Fruit fly (Drosophila melanogaster) whole organism, embryonic: Measurements from ENCODE around the gene CG3764.

Experiments
- Blimp-1 ChIP-seq: fragments of 200-800 bp; sonication (Bioruptor generic); optimal IDR thresholded peaks from 3 replicates; lab custom pipeline; 2018; ENCODE audit warnings: missing biosample characterization, missing genetic modification characterization, mild to moderate bottlenecking, moderate library complexity, missing genetic modification reagents
- CG10543 ChIP-seq: fragments of 200-800 bp; sonication (Bioruptor generic); optimal IDR thresholded peaks from 3 replicates; lab custom pipeline; 2017; ENCODE audit warnings: missing biosample characterization, mild to moderate bottlenecking, missing genetic modification characterization, moderate library complexity
- CG11695 ChIP-seq: fragments of 200-800 bp; sonication (Bioruptor generic); IDR thresholded peaks from 3 replicates; pipeline ENCODE4 v1.3.6; 2022; ENCODE audit warnings: missing biosample characterization, missing genetic modification characterization
- CG13287 ChIP-seq: fragments of 200-800 bp; sonication (Bioruptor generic); IDR thresholded peaks from 2 replicates; pipeline ENCODE4 v1.3.6; 2022; ENCODE audit warnings: missing biosample characterization, missing genetic modification characterization; ENCODE audit not compliant: partially characterized antibody
- CG14860 ChIP-seq: fragments of 200-800 bp; sonication (Bioruptor generic); IDR thresholded peaks from 3 replicates; pipeline ENCODE4 v1.3.6; 2022; ENCODE audit warnings: missing biosample characterization, missing genetic modification characterization; ENCODE audit not compliant: partially characterized antibody
- CG1647 ChIP-seq: fragments of 200-800 bp; sonication (Bioruptor generic); optimal IDR thresholded peaks from 3 replicates; lab custom pipeline; 2016; ENCODE audit warnings: missing biosample characterization, missing genetic modification characterization
- CG17568 ChIP-seq: fragments of 200-800 bp; sonication (Bioruptor generic); optimal IDR thresholded peaks from 2 replicates; lab custom pipeline; 2018; ENCODE audit warnings: missing biosample characterization, mild to moderate bottlenecking, missing genetic modification characterization, moderate library complexity
- CG1792 ChIP-seq: fragments of 200-800 bp; sonication (Bioruptor generic); optimal IDR thresholded peaks from 2 replicates; lab custom pipeline; 2016; ENCODE audit warnings: missing biosample characterization, missing genetic modification characterization
- CG32767 ChIP-seq: fragments of 200-800 bp; sonication (Bioruptor generic); IDR thresholded peaks from 2 replicates; pipeline ENCODE4 v1.3.6; 2022; ENCODE audit warnings: missing biosample characterization, missing genetic modification characterization
- CG33213 ChIP-seq: fragments of 200-800 bp; sonication (Bioruptor generic); optimal IDR thresholded peaks from 3 replicates; lab custom pipeline; 2016; ENCODE audit warnings: missing biosample characterization, missing genetic modification characterization
- CG34224 ChIP-seq: fragments of 200-800 bp; sonication (Bioruptor generic); IDR thresholded peaks from 3 replicates; pipeline ENCODE4 v1.3.6; 2022; ENCODE audit warnings: missing biosample characterization, missing genetic modification characterization; ENCODE audit not compliant: partially characterized antibody
- CG34376 ChIP-seq: fragments of 200-800 bp; sonication (Bioruptor generic); optimal IDR thresholded peaks from 2 replicates; lab custom pipeline; 2018; ENCODE audit warnings: missing biosample characterization, mild to moderate bottlenecking, missing genetic modification characterization
- CG34422 ChIP-seq: fragments of 200-800 bp; sonication (Bioruptor generic); IDR thresholded peaks from 3 replicates; pipeline ENCODE4 v1.3.6; 2022; ENCODE audit warnings: missing biosample characterization, missing genetic modification characterization
- CG6272 ChIP-seq: fragments of 200-800 bp; sonication (Bioruptor generic); IDR thresholded peaks from 2 replicates; pipeline ENCODE4 v1.3.6; 2022; ENCODE audit warnings: missing biosample characterization, missing genetic modification characterization
- CG7963 ChIP-seq: fragments of 200-800 bp; sonication (Bioruptor generic); IDR thresholded peaks from 3 replicates; pipeline ENCODE4 v1.3.6; 2022; ENCODE audit warnings: missing biosample characterization, missing genetic modification characterization; ENCODE audit not compliant: partially characterized antibody
- CrebB ChIP-seq: fragments of 200-800 bp; sonication (Bioruptor generic); optimal IDR thresholded peaks from 3 replicates; lab custom pipeline; 2018; ENCODE audit warnings: missing biosample characterization, mild to moderate bottlenecking, missing genetic modification characterization
- Deaf1 ChIP-seq: fragments of 200-800 bp; optimal IDR thresholded peaks from 3 replicates; lab custom pipeline; 2019; ENCODE audit warnings: missing biosample characterization, mild to moderate bottlenecking, missing genetic modification characterization, moderate library complexity
- Dll ChIP-seq: fragments of 200-800 bp; sonication (Bioruptor generic); IDR thresholded peaks from 4 replicates; pipeline ENCODE4 v1.3.6; 2022; ENCODE audit warnings: missing biosample characterization, missing genetic modification characterization; ENCODE audit not compliant: partially characterized antibody
- Doc2 ChIP-seq: fragments of 200-800 bp; sonication (Bioruptor generic); IDR thresholded peaks from 2 replicates; pipeline ENCODE4 v1.3.6; 2022; ENCODE audit warnings: missing biosample characterization, missing genetic modification characterization
- E2f2 ChIP-seq: fragments of 200-800 bp; sonication (Bioruptor generic); IDR thresholded peaks from 2 replicates; pipeline ENCODE4 v1.3.6; 2022; ENCODE audit warnings: missing biosample characterization, missing genetic modification characterization
- HLH4C ChIP-seq: fragments of 200-800 bp; sonication (Bioruptor generic); IDR thresholded peaks from 3 replicates; pipeline ENCODE4 v1.3.6; 2022; ENCODE audit warnings: missing biosample characterization, missing genetic modification characterization; ENCODE audit not compliant: partially characterized antibody
- Kr ChIP-seq: fragments of 200-800 bp; sonication (Bioruptor generic); optimal IDR thresholded peaks from 2 replicates; lab custom pipeline; 2017; ENCODE audit warnings: missing biosample characterization, mild to moderate bottlenecking, missing genetic modification characterization
- MTF-1 ChIP-seq: fragments of 200-800 bp; sonication (Bioruptor generic); optimal IDR thresholded peaks from 2 replicates; lab custom pipeline; 2018; ENCODE audit warnings: missing biosample characterization, mild to moderate bottlenecking, missing genetic modification characterization, borderline replicate concordance
- Med ChIP-seq: fragments of 200-800 bp; sonication (Bioruptor generic); peaks from one replicate; lab custom pipeline; 2016; ENCODE audit warnings: missing biosample characterization, missing genetic modification characterization, mild to moderate bottlenecking, inconsistent platforms, moderate library complexity
- Meics ChIP-seq: fragments of 200-800 bp; sonication (Bioruptor generic); optimal IDR thresholded peaks from 2 replicates; lab custom pipeline; 2017; ENCODE audit warnings: missing biosample characterization, mild to moderate bottlenecking, missing genetic modification characterization
- NC2α ChIP-seq: fragments of 200-800 bp; sonication (Bioruptor generic); optimal IDR thresholded peaks from 2 replicates; lab custom pipeline; 2016; ENCODE audit warnings: missing biosample characterization, missing genetic modification characterization
- Rfx ChIP-seq: fragments of 200-800 bp; sonication (Bioruptor generic); IDR thresholded peaks from 2 replicates; pipeline ENCODE4 v1.3.6; 2022; ENCODE audit warnings: missing biosample characterization, missing genetic modification characterization
- Scr ChIP-seq: fragments of 200-800 bp; sonication (Bioruptor generic); IDR thresholded peaks from 2 replicates; pipeline ENCODE4 v1.3.6; 2022; ENCODE audit warnings: missing biosample characterization, missing genetic modification characterization; ENCODE audit not compliant: partially characterized antibody
- Trl ChIP-seq, 3 experiments: fragments of >200 bp in 2 of 3; fragments of 200-800 bp in 1 of 3; sonication (Bioruptor generic) in 1 of 3; optimal IDR thresholded peaks; 2 replicates in 1 of 3; 3 replicates in 2 of 3; lab custom pipeline; 2016 to 2017; ENCODE audit warnings: missing biosample characterization in 1 of 3, missing genetic modification characterization in 1 of 3
- az2 ChIP-seq: fragments of 200-800 bp; sonication (Bioruptor generic); optimal IDR thresholded peaks from 3 replicates; lab custom pipeline; 2016; ENCODE audit warnings: missing biosample characterization, missing genetic modification characterization
- cato ChIP-seq: fragments of 200-800 bp; sonication (Bioruptor generic); optimal IDR thresholded peaks from 2 replicates; lab custom pipeline; 2016; ENCODE audit warnings: missing biosample characterization, missing genetic modification characterization, borderline replicate concordance
- chinmo ChIP-seq: fragments of 200-800 bp; sonication (Bioruptor generic); IDR thresholded peaks from 4 replicates; pipeline ENCODE4 v1.3.6; 2022; ENCODE audit warnings: missing biosample characterization, missing genetic modification characterization; ENCODE audit not compliant: partially characterized antibody
- crc ChIP-seq: fragments of 200-800 bp; sonication (Bioruptor generic); optimal IDR thresholded peaks from 2 replicates; lab custom pipeline; 2016; ENCODE audit warnings: missing biosample characterization, missing genetic modification characterization
- gt ChIP-seq: fragments of 200-800 bp; sonication (Bioruptor generic); IDR thresholded peaks from 2 replicates; pipeline ENCODE4 v1.3.6; 2022; ENCODE audit warnings: missing biosample characterization, missing genetic modification characterization
- hb ChIP-seq: fragments of 200-800 bp; sonication (Bioruptor generic); IDR thresholded peaks from 3 replicates; pipeline ENCODE4 v1.3.6; 2022; ENCODE audit warnings: missing biosample characterization, missing genetic modification characterization; ENCODE audit not compliant: partially characterized antibody
- hbn ChIP-seq: fragments of 200-800 bp; sonication (Bioruptor generic); IDR thresholded peaks from 2 replicates; pipeline ENCODE4 v1.3.6; 2022; ENCODE audit warnings: missing biosample characterization, missing genetic modification characterization; ENCODE audit not compliant: partially characterized antibody
- lmd ChIP-seq: fragments of 200-800 bp; sonication (Bioruptor generic); IDR thresholded peaks from 2 replicates; pipeline ENCODE4 v1.3.6; 2022; ENCODE audit warnings: missing biosample characterization, missing genetic modification characterization
- mld ChIP-seq: fragments of 200-800 bp; sonication (Bioruptor generic); IDR thresholded peaks from 3 replicates; pipeline ENCODE4 v1.3.6; 2022; ENCODE audit warnings: missing biosample characterization, missing genetic modification characterization; ENCODE audit not compliant: partially characterized antibody
- otp ChIP-seq: fragments of 200-800 bp; sonication (Bioruptor generic); IDR thresholded peaks from 3 replicates; pipeline ENCODE4, ENCODE4 v1.3.6; 2022; ENCODE audit warnings: missing biosample characterization, missing genetic modification characterization
- sens ChIP-seq: fragments of 200-800 bp; sonication (Bioruptor generic); peaks from one replicate; lab custom pipeline; 2016; ENCODE audit warnings: missing biosample characterization, missing genetic modification characterization
- sna ChIP-seq: fragments of 200-800 bp; sonication (Bioruptor generic); IDR thresholded peaks from 2 replicates; pipeline ENCODE4 v1.3.6; 2022; ENCODE audit warnings: missing biosample characterization, missing genetic modification characterization; ENCODE audit not compliant: partially characterized antibody
- sqz ChIP-seq: fragments of 200-800 bp; sonication (Bioruptor generic); optimal IDR thresholded peaks from 3 replicates; lab custom pipeline; 2018; ENCODE audit warnings: missing biosample characterization, mild to moderate bottlenecking, missing genetic modification characterization
- tna ChIP-seq: fragments of 200-800 bp; sonication (Bioruptor generic); IDR thresholded peaks from 2 replicates; pipeline ENCODE4 v1.3.6; 2022; ENCODE audit warnings: missing biosample characterization, missing genetic modification characterization; ENCODE audit not compliant: partially characterized antibody
- vnd ChIP-seq: fragments of 200-800 bp; sonication (Bioruptor generic); IDR thresholded peaks from 3 replicates; pipeline ENCODE4 v1.3.6; 2022; ENCODE audit warnings: missing biosample characterization, missing genetic modification characterization; ENCODE audit not compliant: partially characterized antibody

Gene CG3764

dm6 chr3L:17033309-17033708, 20.9 kb upstream of the CG3764 start (continued):
- no peak for TF ChIP-seq CrebB (tag; lab: Kevin White, UChicago)
- no peak for TF ChIP-seq CG11695
- no peak for TF ChIP-seq CG7963 (GFP tag; lab: Robert Waterston, UW)
- no peak for TF ChIP-seq CG1792 (GFP tag; lab: Kevin White, UChicago)
- no peak for TF ChIP-seq Kr (GFP tag; lab: Kevin White, UChicago)
- TF ChIP-seq gt (GFP tag; lab: Robert Waterston, UW): no peak
- TF ChIP-seq sqz (GFP tag; lab: Kevin White, UChicago): peak; percentile 17
- no peak for TF ChIP-seq otp (GFP tag; lab: Robert Waterston, UW)
- TF ChIP-seq CG32767 (GFP tag; lab: Robert Waterston, UW): no peak
- no peak for TF ChIP-seq CG6272 (GFP tag; lab: Robert Waterston, UW)
- TF ChIP-seq Deaf1 (tag; lab: Kevin White, UChicago): peak; percentile 90
- no peak for TF ChIP-seq Meics (GFP tag; lab: Kevin White, UChicago)
- TF ChIP-seq CG17568 (GFP tag; lab: Kevin White, UChicago): no peak

- TF ChIP-seq chinmo (GFP tag; lab: Robert Waterston, UW): peak; percentile 74; the same call in 1 of the 4 replicates
- TF ChIP-seq CG14860 (GFP tag; lab: Robert Waterston, UW): no peak
- TF ChIP-seq CG1792 (GFP tag; lab: Kevin White, UChicago): no peak
- TF ChIP-seq CG34422 (GFP tag; lab: Robert Waterston, UW): 0 out of 3 replicates have a peak, but pooled peaks have one; percentile 23
- TF ChIP-seq CG10543 (GFP tag; lab: Kevin White, UChicago): no peak
- no peak for TF ChIP-seq CG13287 (GFP tag; lab: Robert Waterston, UW)
- peak; percentile 72 for TF ChIP-seq Med (GFP tag; lab: Kevin White, UChicago)
- no peak for TF ChIP-seq crc (GFP tag; lab: Kevin White, UChicago)
- no peak for TF ChIP-seq cato (GFP tag; lab: Kevin White, UChicago)
- no peak for TF ChIP-seq NC2α (GFP tag; lab: Kevin White, UChicago)
- peak; percentile 9 for TF ChIP-seq sens (GFP tag; lab: Kevin White, UChicago)
- TF ChIP-seq Rfx: 0 out of 2 replicates have a peak, but pooled peaks have one; percentile 17
- peak; percentile 94 for TF ChIP-seq Deaf1 (tag; lab: Kevin White, UChicago)
- TF ChIP-seq Trl (optimal IDR thresholded peaks at IDR 0.05; lab: Kevin White, UChicago): peak; percentile 60 to 76
- no peak for TF ChIP-seq Trl (GFP tag; optimal IDR thresholded peaks at IDR 0.05; lab: Kevin White, UChicago)
- peak; percentile 1 for TF ChIP-seq Blimp-1 (GFP tag; lab: Kevin White, UChicago)
- TF ChIP-seq CG11695: 0 out of 3 replicates have a peak, but pooled peaks have one; percentile 15
- TF ChIP-seq CG1647: no peak
- no peak for TF ChIP-seq Doc2 (GFP tag; lab: Robert Waterston, UW)
- TF ChIP-seq, all 482 proteins: peak for 9
These were observed 19.6 kb upstream of the CG3764 start, which contains the start of gene Ilp8 for dm6 chr3L:17031971-17032370. Ilp8 (minus strand) TSS chr3L:17032080.

dm6 chr3L:17027310-17027709, 14.9 kb upstream of the CG3764 start, which contains the start of gene CG7730:
CG7730 (plus strand) TSS chr3L:17027515.
- peak; percentile 60 for TF ChIP-seq Scr (GFP tag; lab: Robert Waterston, UW)
- TF ChIP-seq mld (GFP tag; lab: Robert Waterston, UW): peak; percentile 64; the same call in 2 of the 3 replicates
- peak; percentile 71 for TF ChIP-seq Dll (GFP tag; lab: Robert Waterston, UW)
- TF ChIP-seq sna (GFP tag; lab: Robert Waterston, UW): 0 out of 2 replicates have a peak, but pooled peaks have one; percentile 50
- peak; percentile 76 for TF ChIP-seq CG13287 (GFP tag; lab: Robert Waterston, UW)
- peak; percentile 86 for TF ChIP-seq E2f2 (GFP tag; lab: Robert Waterston, UW)
- no peak for TF ChIP-seq CG34376 (GFP tag; lab: Kevin White, UChicago)
- no peak for TF ChIP-seq CG33213
- peak; percentile 55; the same call in 2 of the 3 replicates for TF ChIP-seq CG14860 (GFP tag; lab: Robert Waterston, UW)
- peak; percentile 71 for TF ChIP-seq tna (GFP tag; lab: Robert Waterston, UW)
- no peak for TF ChIP-seq lmd (GFP tag; lab: Robert Waterston, UW)
- TF ChIP-seq cato (GFP tag; lab: Kevin White, UChicago): no peak
- TF ChIP-seq MTF-1 (GFP tag; lab: Kevin White, UChicago): no peak
- TF ChIP-seq az2 (GFP tag; lab: Kevin White, UChicago): no peak
- peak; percentile 32; the same call in 1 of the 3 replicates for TF ChIP-seq hb (GFP tag; lab: Robert Waterston, UW)
- TF ChIP-seq hbn (GFP tag; lab: Robert Waterston, UW): peak; percentile 58; the same call in 1 of the 2 replicates
- TF ChIP-seq HLH4C: peak; percentile 75
- TF ChIP-seq CG34224 (GFP tag; lab: Robert Waterston, UW): peak; percentile 72
- TF ChIP-seq CrebB (tag; lab: Kevin White, UChicago): no peak
- TF ChIP-seq vnd: peak; percentile 57
